Worm (Caenorhabditis elegans): ENCODE measurements around the gene mig-10.

- TF ChIP-seq aly-1 (tag; optimal IDR thresholded peaks at IDR 0.05) (no peak), hmg-4 (GFP tag; optimal IDR thresholded peaks at IDR 0.05) (no peak), F13C5.2 (tag; optimal IDR thresholded peaks at IDR 0.05) (no peak), tra-4 (tag; optimal IDR thresholded peaks at IDR 0.05) (no peak), flt-1 (GFP tag; IDR thresholded peaks at IDR 0.05) (no peak), hmbx-1 (tag; optimal IDR thresholded peaks at IDR 0.05) (no peak), sea-1 (GFP tag; conservative IDR thresholded peaks at IDR 0.05) (no peak), ets-7 (tag; optimal IDR thresholded peaks at IDR 0.05) (no peak), ceh-36 (tag; optimal IDR thresholded peaks at IDR 0.05) (no peak), ama-1 (optimal IDR thresholded peaks at IDR 0.05) (no peak), scrt-1 (GFP tag; IDR thresholded peaks at IDR 0.05) (no peak)
These were observed 46.3 kb upstream of the mig-10 start, which contains the start of gene henn-1 for ce11 chrIII:8232634-8233033.

All from whole organism, early embryonic.